Fruit fly (Drosophila melanogaster) whole organism, embryonic: Measurements from ENCODE around the gene sicily.

Experiments
- Aef1 ChIP-seq: fragments of 200-800 bp; sonication (Bioruptor generic); IDR thresholded peaks from 3 replicates; pipeline ENCODE4 v1.3.6; 2022; ENCODE audit warnings: missing biosample characterization, missing genetic modification characterization
- Atf3 ChIP-seq: fragments of 200-800 bp; sonication (Bioruptor generic); optimal IDR thresholded peaks from 3 replicates; lab custom pipeline; 2016; ENCODE audit warnings: missing biosample characterization, missing genetic modification characterization
- CG10366 ChIP-seq: fragments of 200-800 bp; sonication (Bioruptor generic); IDR thresholded peaks from 2 replicates; pipeline ENCODE4 v1.3.6; 2022; ENCODE audit warnings: missing biosample characterization, missing genetic modification characterization
- CG10543 ChIP-seq: fragments of 200-800 bp; sonication (Bioruptor generic); optimal IDR thresholded peaks from 3 replicates; lab custom pipeline; 2017; ENCODE audit warnings: missing biosample characterization, mild to moderate bottlenecking, missing genetic modification characterization, moderate library complexity
- CG11504 ChIP-seq: fragments of 200-800 bp; sonication (Bioruptor generic); optimal IDR thresholded peaks from 3 replicates; lab custom pipeline; 2019; ENCODE audit warnings: missing biosample characterization, mild to moderate bottlenecking, missing genetic modification characterization, moderate library complexity
- CG11696 ChIP-seq: fragments of 200-800 bp; sonication (Bioruptor generic); IDR thresholded peaks from 2 replicates; pipeline ENCODE4 v1.3.6; 2022; ENCODE audit warnings: missing biosample characterization, missing genetic modification characterization
- CG12391 ChIP-seq: fragments of 200-800 bp; sonication (Bioruptor generic); optimal IDR thresholded peaks from 3 replicates; lab custom pipeline; 2018; ENCODE audit warnings: missing biosample characterization, mild to moderate bottlenecking, missing genetic modification characterization, moderate library complexity
- CG12659 ChIP-seq: fragments of 200-800 bp; sonication (Bioruptor generic); optimal IDR thresholded peaks from 3 replicates; lab custom pipeline; 2017; ENCODE audit warnings: mild to moderate bottlenecking, missing biosample characterization, missing genetic modification reagents, missing genetic modification characterization
- CG14441 ChIP-seq: fragments of 200-800 bp; sonication (Bioruptor generic); IDR thresholded peaks from 2 replicates; pipeline ENCODE4 v1.3.6; 2022; ENCODE audit warnings: missing biosample characterization, missing genetic modification characterization
- CG14710 ChIP-seq: fragments of 200-800 bp; sonication (Bioruptor generic); optimal IDR thresholded peaks from 3 replicates; lab custom pipeline; 2019; ENCODE audit warnings: missing biosample characterization, mild to moderate bottlenecking, missing genetic modification characterization, moderate library complexity
- CG1602 ChIP-seq: fragments of 200-800 bp; sonication (Bioruptor generic); optimal IDR thresholded peaks from 3 replicates; lab custom pipeline; 2016; ENCODE audit warnings: missing biosample characterization, missing genetic modification characterization
- CG16863 ChIP-seq: fragments of 200-800 bp; sonication (Bioruptor generic); optimal IDR thresholded peaks from 3 replicates; lab custom pipeline; 2016; ENCODE audit warnings: missing biosample characterization, missing genetic modification characterization
- CG18262 ChIP-seq: fragments of 200-800 bp; optimal IDR thresholded peaks from 3 replicates; lab custom pipeline; 2019; ENCODE audit warnings: missing biosample characterization, mild to moderate bottlenecking, missing genetic modification characterization, moderate library complexity
- CG2129 ChIP-seq: fragments of 200-800 bp; sonication (Bioruptor generic); IDR thresholded peaks from 2 replicates; pipeline ENCODE4 v1.3.6; 2022; ENCODE audit warnings: missing biosample characterization, missing genetic modification characterization; ENCODE audit not compliant: partially characterized antibody
- CG3163 ChIP-seq: fragments of 200-800 bp; sonication (Bioruptor generic); optimal IDR thresholded peaks from 3 replicates; lab custom pipeline; 2016; ENCODE audit warnings: missing biosample characterization, missing genetic modification characterization
- CG34224 ChIP-seq: fragments of 200-800 bp; sonication (Bioruptor generic); IDR thresholded peaks from 3 replicates; pipeline ENCODE4 v1.3.6; 2022; ENCODE audit warnings: missing biosample characterization, missing genetic modification characterization; ENCODE audit not compliant: partially characterized antibody
- CG6791 ChIP-seq: fragments of 200-800 bp; sonication (Bioruptor generic); IDR thresholded peaks from 3 replicates; pipeline ENCODE4 v1.3.6; 2022; ENCODE audit warnings: missing biosample characterization, missing genetic modification characterization; ENCODE audit not compliant: partially characterized antibody
- CG7556 ChIP-seq: fragments of 200-800 bp; sonication (Bioruptor generic); optimal IDR thresholded peaks from 2 replicates; lab custom pipeline; 2017; ENCODE audit warnings: missing biosample characterization, mild to moderate bottlenecking, missing genetic modification characterization
- CG8089 ChIP-seq: fragments of 200-800 bp; sonication (Bioruptor generic); optimal IDR thresholded peaks from 3 replicates; lab custom pipeline; 2016; ENCODE audit warnings: missing biosample characterization, missing genetic modification characterization
- CG8765 ChIP-seq: fragments of 200-800 bp; sonication (Bioruptor generic); IDR thresholded peaks from 2 replicates; pipeline ENCODE4 v1.3.6; 2022; ENCODE audit warnings: missing biosample characterization, missing genetic modification characterization
- CTCF ChIP-seq: fragments of 200-800 bp; sonication (Bioruptor generic); optimal IDR thresholded peaks from 2 replicates; lab custom pipeline; 2017; ENCODE audit warnings: missing biosample characterization, mild to moderate bottlenecking, missing genetic modification characterization, moderate library complexity
- Camta ChIP-seq: fragments of 200-800 bp; sonication (Bioruptor generic); optimal IDR thresholded peaks from 2 replicates; lab custom pipeline; 2016; ENCODE audit warnings: missing biosample characterization, missing genetic modification characterization
- Drgx ChIP-seq: fragments of 200-800 bp; sonication (Bioruptor generic); IDR thresholded peaks from 2 replicates; pipeline ENCODE4 v1.3.6; 2022; ENCODE audit warnings: missing biosample characterization, missing genetic modification characterization
- ERR ChIP-seq: fragments of 200-800 bp; sonication (Bioruptor generic); optimal IDR thresholded peaks from 2 replicates; lab custom pipeline; 2016; ENCODE audit warnings: missing biosample characterization, missing genetic modification characterization
- Fer3 ChIP-seq: fragments of 200-800 bp; sonication (Bioruptor generic); optimal IDR thresholded peaks from 2 replicates; lab custom pipeline; 2018; ENCODE audit warnings: missing biosample characterization, mild to moderate bottlenecking, missing genetic modification characterization, moderate library complexity
- HHEX ChIP-seq: fragments of 200-800 bp; sonication (Bioruptor generic); optimal IDR thresholded peaks from 3 replicates; lab custom pipeline; 2017; ENCODE audit warnings: missing biosample characterization, mild to moderate bottlenecking, missing genetic modification characterization, missing genetic modification reagents
- HLH3B ChIP-seq: fragments of 200-800 bp; sonication (Bioruptor generic); IDR thresholded peaks from 2 replicates; pipeline ENCODE4 v1.3.6; 2022; ENCODE audit warnings: missing biosample characterization, missing genetic modification characterization
- HmgD ChIP-seq: fragments of 200-800 bp; sonication (Bioruptor generic); optimal IDR thresholded peaks from 3 replicates; lab custom pipeline; 2016; ENCODE audit warnings: missing biosample characterization, missing genetic modification characterization
- MESR4 ChIP-seq: fragments of 200-800 bp; sonication (Bioruptor generic); optimal IDR thresholded peaks from 2 replicates; lab custom pipeline; 2018; ENCODE audit warnings: missing biosample characterization, mild to moderate bottlenecking, missing genetic modification characterization, moderate library complexity
- Med ChIP-seq: fragments of 200-800 bp; sonication (Bioruptor generic); peaks from one replicate; lab custom pipeline; 2016; ENCODE audit warnings: missing biosample characterization, missing genetic modification characterization, mild to moderate bottlenecking, inconsistent platforms, moderate library complexity
- Meics ChIP-seq: fragments of 200-800 bp; sonication (Bioruptor generic); optimal IDR thresholded peaks from 2 replicates; lab custom pipeline; 2017; ENCODE audit warnings: missing biosample characterization, mild to moderate bottlenecking, missing genetic modification characterization
- Trl ChIP-seq, 3 experiments: fragments of >200 bp in 2 of 3; fragments of 200-800 bp in 1 of 3; sonication (Bioruptor generic) in 1 of 3; optimal IDR thresholded peaks; 2 replicates in 1 of 3; 3 replicates in 2 of 3; lab custom pipeline; 2016 to 2017; ENCODE audit warnings: missing biosample characterization in 1 of 3, missing genetic modification characterization in 1 of 3
- br ChIP-seq: fragments of >200 bp; optimal IDR thresholded peaks from 2 replicates; lab custom pipeline; 2017
- ci ChIP-seq: fragments of 200-800 bp; sonication (Bioruptor generic); IDR thresholded peaks from 3 replicates; pipeline ENCODE4 v1.3.6; 2022; ENCODE audit warnings: missing biosample characterization, missing genetic modification characterization
- danr ChIP-seq: fragments of 200-800 bp; sonication (Bioruptor generic); IDR thresholded peaks from 2 replicates; pipeline ENCODE4 v1.3.6; 2022; ENCODE audit warnings: missing biosample characterization, missing genetic modification characterization
- dmrt11E ChIP-seq: fragments of 200-800 bp; sonication (Bioruptor generic); optimal IDR thresholded peaks from 3 replicates; lab custom pipeline; 2018; ENCODE audit warnings: missing biosample characterization, mild to moderate bottlenecking, missing genetic modification characterization, moderate library complexity
- dmrt99B ChIP-seq: fragments of 200-800 bp; sonication (Bioruptor generic); optimal IDR thresholded peaks from 2 replicates; lab custom pipeline; 2018; ENCODE audit warnings: missing biosample characterization, mild to moderate bottlenecking, missing genetic modification characterization, moderate library complexity
- emc ChIP-seq: fragments of 200-800 bp; sonication (Bioruptor generic); optimal IDR thresholded peaks from 2 replicates; lab custom pipeline; 2016; ENCODE audit warnings: missing biosample characterization, missing genetic modification characterization
- en ChIP-seq: fragments of 200-800 bp; sonication (Bioruptor generic); optimal IDR thresholded peaks from 2 replicates; lab custom pipeline; 2016; ENCODE audit warnings: missing biosample characterization, missing genetic modification characterization
- gce ChIP-seq: fragments of 200-800 bp; sonication (Bioruptor generic); IDR thresholded peaks from 3 replicates; pipeline ENCODE4 v1.3.6; 2022; ENCODE audit warnings: missing biosample characterization, missing genetic modification characterization
- grau ChIP-seq: fragments of 200-800 bp; optimal IDR thresholded peaks from 3 replicates; lab custom pipeline; 2019; ENCODE audit warnings: missing biosample characterization, mild to moderate bottlenecking, missing genetic modification characterization, moderate library complexity
- hb ChIP-seq: fragments of 200-800 bp; sonication (Bioruptor generic); IDR thresholded peaks from 3 replicates; pipeline ENCODE4 v1.3.6; 2022; ENCODE audit warnings: missing biosample characterization, missing genetic modification characterization; ENCODE audit not compliant: partially characterized antibody
- hbn ChIP-seq: fragments of 200-800 bp; sonication (Bioruptor generic); IDR thresholded peaks from 2 replicates; pipeline ENCODE4 v1.3.6; 2022; ENCODE audit warnings: missing biosample characterization, missing genetic modification characterization; ENCODE audit not compliant: partially characterized antibody
- nerfin-2 ChIP-seq: fragments of 200-800 bp; sonication (Bioruptor generic); IDR thresholded peaks from 2 replicates; pipeline ENCODE4 v1.3.6; 2022; ENCODE audit warnings: missing biosample characterization, missing genetic modification characterization; ENCODE audit not compliant: partially characterized antibody
- sens-2 ChIP-seq: fragments of 200-800 bp; sonication (Bioruptor generic); IDR thresholded peaks from 2 replicates; pipeline ENCODE4 v1.3.6; 2022; ENCODE audit warnings: missing biosample characterization, missing genetic modification characterization
- sqz ChIP-seq: fragments of 200-800 bp; sonication (Bioruptor generic); optimal IDR thresholded peaks from 3 replicates; lab custom pipeline; 2018; ENCODE audit warnings: missing biosample characterization, mild to moderate bottlenecking, missing genetic modification characterization
- sug ChIP-seq: fragments of 200-800 bp; optimal IDR thresholded peaks from 2 replicates; lab custom pipeline; 2019; ENCODE audit warnings: missing biosample characterization, mild to moderate bottlenecking, missing genetic modification characterization, moderate library complexity
- tll ChIP-seq, 2 experiments: fragments of 200-800 bp in 1 of 2; fragments of >200 bp in 1 of 2; sonication (Bioruptor generic) in 1 of 2; optimal IDR thresholded peaks; 2 replicates each; lab custom pipeline; 2017 to 2019; ENCODE audit warnings: missing biosample characterization in 2 of 2, missing genetic modification characterization in 2 of 2, mild to moderate bottlenecking in 1 of 2, moderate library complexity in 1 of 2
- vfl ChIP-seq: fragments of 200-800 bp; sonication (Bioruptor generic); optimal IDR thresholded peaks from 2 replicates; lab custom pipeline; 2016; ENCODE audit warnings: missing biosample characterization, missing genetic modification characterization
- wek ChIP-seq: fragments of 200-800 bp; sonication (Bioruptor generic); optimal IDR thresholded peaks from 3 replicates; lab custom pipeline; 2018; ENCODE audit warnings: missing biosample characterization, mild to moderate bottlenecking, missing genetic modification characterization, moderate library complexity
- zen2 ChIP-seq: fragments of 200-800 bp; sonication (Bioruptor generic); IDR thresholded peaks from 3 replicates; pipeline ENCODE4 v1.3.6; 2022; ENCODE audit warnings: missing biosample characterization, missing genetic modification characterization; ENCODE audit not compliant: partially characterized antibody

The sicily gene

dm6 chrX:11886976-11887375 lies 4.6 kb upstream of the sicily start, which contains the start of the genes CG10353 and SelG (continued):
- TF ChIP-seq CG34224 (GFP tag; lab: Robert Waterston, UW) (peak; percentile 94), dmrt11E (tag; lab: Kevin White, UChicago) (peak; percentile 17), wek (peak; percentile 54), Fer3 (tag; lab: Kevin White, UChicago) (no peak), CG8089 (GFP tag; lab: Kevin White, UChicago) (no peak), CG14441 (no peak), CTCF (GFP tag; lab: Kevin White, UChicago) (peak; percentile 11), CG7556 (GFP tag; lab: Kevin White, UChicago) (no peak), CG11504 (tag; lab: Kevin White, UChicago) (peak; percentile 48), HHEX (GFP tag; lab: Kevin White, UChicago) (peak; percentile 2), zen2 (peak; percentile 90), sens-2 (GFP tag; lab: Robert Waterston, UW) (no peak), CG14710 (tag; lab: Kevin White, UChicago) (peak; percentile 52), Drgx (no peak), CG10366 (GFP tag; lab: Robert Waterston, UW) (0 out of 2 replicates have a peak, but pooled peaks have one; percentile 11), CG10543 (GFP tag; lab: Kevin White, UChicago) (peak; percentile 55), Camta (GFP tag; lab: Kevin White, UChicago) (peak; percentile 41), sug (peak; percentile 31), CG2129 (peak; percentile 52), Trl (optimal IDR thresholded peaks at IDR 0.05; lab: Kevin White, UChicago) (no peak), Trl (GFP tag; optimal IDR thresholded peaks at IDR 0.05; lab: Kevin White, UChicago) (peak; percentile 45), en (GFP tag; lab: Kevin White, UChicago) (no peak), Med (GFP tag; lab: Kevin White, UChicago) (peak; percentile 94), ERR (GFP tag; lab: Kevin White, UChicago) (peak; percentile 72), HLH3B (GFP tag; lab: Robert Waterston, UW) (no peak), CG3163 (peak; percentile 27), danr (no peak), vfl (GFP tag; lab: Kevin White, UChicago) (peak; percentile 49), Atf3 (GFP tag; lab: Kevin White, UChicago) (no peak), HmgD (peak; percentile 53), CG12659 (peak; percentile 73), MESR4 (GFP tag; lab: Kevin White, UChicago) (peak; percentile 81), br (no peak), hb (GFP tag; lab: Robert Waterston, UW) (peak; percentile 75), CG11696 (GFP tag; lab: Robert Waterston, UW) (no peak), Aef1 (no peak), ci (GFP tag; lab: Robert Waterston, UW) (peak; percentile 56; the same call in 2 of the 3 replicates), emc (no peak), CG6791 (peak; percentile 87), CG12391 (tag; lab: Kevin White, UChicago) (peak; percentile 40), tll (GFP tag; optimal IDR thresholded peaks at IDR 0.05; lab: Kevin White, UChicago) (peak in 1 of 2 experiments; percentile 36), gce (no peak), dmrt99B (tag; lab: Kevin White, UChicago) (no peak), Meics (GFP tag; lab: Kevin White, UChicago) (peak; percentile 8), CG8765 (GFP tag; lab: Robert Waterston, UW) (no peak), CG18262 (peak; percentile 18), nerfin-2 (GFP tag; lab: Robert Waterston, UW) (peak; percentile 56; the same call in 1 of the 2 replicates), hbn (GFP tag; lab: Robert Waterston, UW) (peak; percentile 86), CG1602 (GFP tag; lab: Kevin White, UChicago) (no peak), grau (tag; lab: Kevin White, UChicago) (peak; percentile 66), CG16863 (GFP tag; lab: Kevin White, UChicago) (peak; percentile 10), sqz (peak; percentile 21)
